Worm (Caenorhabditis elegans) whole organism, young adult: ENCODE data around the gene C25H3.7.
A peak's percentile ranks its signal among the peaks of the same experiment; 100 is the strongest.

Experiments used
- B0261.1 ChIP-seq: sonication (generic microtip); optimal IDR thresholded peaks from 2 replicates; lab custom pipeline; 2016; ENCODE audit warnings: mild to moderate bottlenecking, missing genetic modification characterization, moderate library complexity, missing compliant biosample characterization
- C06A6.2 ChIP-seq: fragments of 200-800 bp; sonication (Bioruptor generic); conservative IDR thresholded peaks from 2 replicates; pipeline ENCODE4 v1.3.6; 2022; ENCODE audit warnings: missing genetic modification characterization, missing compliant biosample characterization
- F49E8.2 ChIP-seq: sonication (generic microtip); optimal IDR thresholded peaks from 3 replicates; lab custom pipeline; 2017; ENCODE audit warnings: missing genetic modification characterization, mild to moderate bottlenecking, missing compliant biosample characterization, antibody characterized with exemption, moderate library complexity; ENCODE audit not compliant: insufficient read depth
- K11D2.4 ChIP-seq: fragments of 200-800 bp; sonication (Bioruptor generic); IDR thresholded peaks from 2 replicates; pipeline ENCODE4 v1.3.6; 2022; ENCODE audit warnings: missing genetic modification reagents, missing genetic modification characterization, missing compliant biosample characterization
- Y53F4B.3 ChIP-seq: fragments of 200-800 bp; sonication (Bioruptor generic); IDR thresholded peaks from 2 replicates; pipeline ENCODE4 v1.3.6; 2022; ENCODE audit warnings: missing genetic modification reagents, missing genetic modification characterization, missing compliant biosample characterization
- Y56A3A.18 ChIP-seq: fragments of 200-800 bp; sonication (Bioruptor generic); IDR thresholded peaks from 2 replicates; pipeline ENCODE4 v1.3.6; 2022; ENCODE audit warnings: missing genetic modification reagents, missing genetic modification characterization, missing compliant biosample characterization
- Y67H2A.10 ChIP-seq: fragments of 200-800 bp; sonication (Bioruptor generic); conservative IDR thresholded peaks from 2 replicates; pipeline ENCODE4 v1.3.6; 2022; ENCODE audit warnings: missing genetic modification reagents, missing genetic modification characterization, missing compliant biosample characterization
- aptf-2 ChIP-seq: fragments of 200-800 bp; sonication (Bioruptor generic); conservative IDR thresholded peaks from 2 replicates; pipeline ENCODE4 v1.3.6; 2022; ENCODE audit warnings: missing genetic modification reagents, missing genetic modification characterization, missing compliant biosample characterization
- atf-7 ChIP-seq: sonication (generic microtip); optimal IDR thresholded peaks from 2 replicates; lab custom pipeline; 2017; ENCODE audit warnings: mild to moderate bottlenecking, missing genetic modification characterization, missing compliant biosample characterization
- attf-5 ChIP-seq: fragments of 200-800 bp; sonication (Bioruptor generic); optimal IDR thresholded peaks from 2 replicates; lab custom pipeline; 2018; ENCODE audit warnings: mild to moderate bottlenecking, missing genetic modification characterization, missing compliant biosample characterization
- ccch-3 ChIP-seq: fragments of 200-800 bp; sonication (Bioruptor generic); optimal IDR thresholded peaks from 2 replicates; lab custom pipeline; 2018; ENCODE audit warnings: mild to moderate bottlenecking, missing genetic modification characterization, missing compliant biosample characterization
- cebp-1 ChIP-seq, 2 experiments: fragments of 200-800 bp in 1 of 2; sonication (Bioruptor generic) in 1 of 2; sonication (generic microtip) in 1 of 2; IDR thresholded peaks in 1 of 2; optimal IDR thresholded peaks in 1 of 2; 2 replicates each; pipeline versions ENCODE4 v1.3.6 to Lab custom; 2017 to 2022; ENCODE audit warnings: missing compliant biosample characterization in 2 of 2, missing genetic modification characterization in 2 of 2, mild to moderate bottlenecking in 1 of 2, missing genetic modification reagents in 1 of 2, moderate library complexity in 1 of 2
- ceh-100 ChIP-seq: fragments of 200-800 bp; sonication (Bioruptor generic); IDR thresholded peaks from 2 replicates; pipeline ENCODE4 v1.3.6; 2022; ENCODE audit warnings: missing genetic modification reagents, missing genetic modification characterization, missing compliant biosample characterization
- ceh-79 ChIP-seq: sonication (generic microtip); optimal IDR thresholded peaks from 2 replicates; lab custom pipeline; 2017; ENCODE audit warnings: mild to moderate bottlenecking, missing genetic modification characterization, missing compliant biosample characterization
- die-1 ChIP-seq: sonication (generic microtip); optimal IDR thresholded peaks from 2 replicates; lab custom pipeline; 2016; ENCODE audit warnings: missing genotype, mild to moderate bottlenecking, missing genetic modification characterization, missing compliant biosample characterization
- dpl-1 ChIP-seq: fragments of 150-350 bp; optimal IDR thresholded peaks from 2 replicates; lab custom pipeline; 2014; ENCODE audit warnings: missing biosample characterization, missing genetic modification reagents, missing genetic modification characterization
- efl-1 ChIP-seq: fragments of 150-350 bp; optimal IDR thresholded peaks from 2 replicates; lab custom pipeline; 2014; ENCODE audit warnings: missing biosample characterization, missing genetic modification reagents, missing genetic modification characterization
- him-1 ChIP-seq: sonication (generic microtip); optimal IDR thresholded peaks from 2 replicates; lab custom pipeline; 2016; ENCODE audit warnings: missing genotype, missing genetic modification reagents, missing genetic modification characterization, missing compliant biosample characterization
- hlh-26 ChIP-seq: fragments of 200-800 bp; sonication (Bioruptor generic); conservative IDR thresholded peaks from 2 replicates; pipeline ENCODE4 v1.3.6; 2022; ENCODE audit warnings: missing genetic modification reagents, missing genetic modification characterization, missing compliant biosample characterization
- hsf-1 ChIP-seq: fragments of 200-800 bp; sonication (Bioruptor generic); IDR thresholded peaks from 2 replicates; pipeline ENCODE4 v1.3.6; 2022; ENCODE audit warnings: missing genetic modification reagents, missing genetic modification characterization, missing compliant biosample characterization
- lin-40 ChIP-seq: sonication (generic microtip); optimal IDR thresholded peaks from 2 replicates; lab custom pipeline; 2016; ENCODE audit warnings: missing genetic modification characterization, mild to moderate bottlenecking, missing compliant biosample characterization, missing genotype, missing genetic modification reagents
- lin-54 ChIP-seq: fragments of 200-800 bp; sonication (Bioruptor generic); optimal IDR thresholded peaks from 2 replicates; lab custom pipeline; 2018; ENCODE audit warnings: mild to moderate bottlenecking, missing genetic modification characterization, missing compliant biosample characterization
- lsy-27 ChIP-seq: sonication (generic microtip); optimal IDR thresholded peaks from 2 replicates; lab custom pipeline; 2017; ENCODE audit warnings: missing genetic modification characterization, mild to moderate bottlenecking, missing compliant biosample characterization, antibody characterized with exemption, missing genotype, borderline replicate concordance; ENCODE audit not compliant: insufficient read depth
- madf-3 ChIP-seq: fragments of 200-800 bp; sonication (Bioruptor generic); IDR thresholded peaks from 2 replicates; pipeline ENCODE4 v1.3.6; 2022; ENCODE audit warnings: missing genetic modification reagents, missing genetic modification characterization, missing compliant biosample characterization
- mcd-1 ChIP-seq: fragments of 200-800 bp; sonication (Bioruptor generic); IDR thresholded peaks from 2 replicates; pipeline ENCODE4 v1.3.6; 2022; ENCODE audit warnings: missing genetic modification reagents, missing genetic modification characterization, missing compliant biosample characterization
- mes-4 ChIP-seq: sonication (generic microtip); optimal IDR thresholded peaks from 2 replicates; lab custom pipeline; 2016; ENCODE audit warnings: missing genotype, missing genetic modification characterization, missing compliant biosample characterization
- mxl-1 ChIP-seq: sonication (generic microtip); optimal IDR thresholded peaks from 2 replicates; lab custom pipeline; 2016; ENCODE audit warnings: missing genetic modification characterization, missing compliant biosample characterization
- nfyb-1 ChIP-seq: fragments of 200-800 bp; sonication (Bioruptor generic); IDR thresholded peaks from 2 replicates; pipeline ENCODE4 v1.3.6; 2022; ENCODE audit warnings: missing genetic modification reagents, missing genetic modification characterization, missing compliant biosample characterization
- nhr-120 ChIP-seq: fragments of 200-800 bp; sonication (Bioruptor generic); IDR thresholded peaks from 2 replicates; pipeline ENCODE4 v1.3.6; 2022; ENCODE audit warnings: missing genetic modification characterization, missing compliant biosample characterization
- nhr-27 ChIP-seq: fragments of 200-800 bp; sonication (Bioruptor generic); optimal IDR thresholded peaks from 2 replicates; lab custom pipeline; 2018; ENCODE audit warnings: mild to moderate bottlenecking, missing genetic modification characterization, moderate library complexity, missing compliant biosample characterization
- nhr-80 ChIP-seq: sonication (generic microtip); optimal IDR thresholded peaks from 2 replicates; lab custom pipeline; 2016; ENCODE audit warnings: missing genetic modification characterization, missing compliant biosample characterization
- pha-4 ChIP-seq: fragments of 150-350 bp; sonication (generic microtip); optimal IDR thresholded peaks from 2 replicates; lab custom pipeline; 2014; ENCODE audit warnings: missing biosample characterization, missing genetic modification reagents, missing genetic modification characterization
- rpc-1 ChIP-seq, 2 experiments: fragments of 150-350 bp in 1 of 2; sonication (generic microtip) in 1 of 2; optimal IDR thresholded peaks; 2 replicates each; lab custom pipeline; 2014 to 2018; ENCODE audit warnings: missing biosample characterization in 1 of 2, missing genetic modification characterization in 1 of 2, missing genetic modification reagents in 1 of 2, missing genotype in 1 of 2
- snpc-3.4 ChIP-seq: sonication (generic microtip); optimal IDR thresholded peaks from 2 replicates; lab custom pipeline; 2017; ENCODE audit warnings: missing genetic modification characterization, mild to moderate bottlenecking, missing compliant biosample characterization, antibody characterized with exemption, moderate library complexity, missing genotype, missing genetic modification reagents
- somi-1 ChIP-seq: fragments of 200-800 bp; sonication (Bioruptor generic); optimal IDR thresholded peaks from 2 replicates; lab custom pipeline; 2018; ENCODE audit warnings: mild to moderate bottlenecking, missing genetic modification characterization, missing compliant biosample characterization
- sptf-2 ChIP-seq: fragments of 200-800 bp; sonication (Bioruptor generic); optimal IDR thresholded peaks from 2 replicates; lab custom pipeline; 2018; ENCODE audit warnings: mild to moderate bottlenecking, missing genetic modification characterization, missing compliant biosample characterization
- tbp1 ChIP-seq: fragments of 200-800 bp; sonication (Bioruptor generic); optimal IDR thresholded peaks from 2 replicates; lab custom pipeline; 2018; ENCODE audit warnings: mild to moderate bottlenecking, missing genetic modification characterization, missing compliant biosample characterization
- tbx-9 ChIP-seq: sonication (generic microtip); optimal IDR thresholded peaks from 2 replicates; lab custom pipeline; 2016; ENCODE audit warnings: borderline replicate concordance, missing genetic modification characterization, inconsistent platforms, missing compliant biosample characterization
- zfh-2 ChIP-seq: fragments of 200-800 bp; sonication (Bioruptor generic); conservative IDR thresholded peaks from 2 replicates; pipeline ENCODE4 v1.3.6; 2022; ENCODE audit warnings: missing genetic modification reagents, missing genetic modification characterization, missing compliant biosample characterization
- ztf-26 ChIP-seq: sonication (generic microtip); optimal IDR thresholded peaks from 2 replicates; lab custom pipeline; 2017; ENCODE audit warnings: missing genetic modification characterization, missing compliant biosample characterization
- ztf-3 ChIP-seq: fragments of 200-800 bp; sonication (Bioruptor generic); optimal IDR thresholded peaks from 2 replicates; lab custom pipeline; 2018; ENCODE audit warnings: mild to moderate bottlenecking, missing genetic modification characterization, missing compliant biosample characterization

C25H3.7 gene

ce11 chrII:5668830-5669229 is at the start of gene C25H3.7:
Gene C25H3.7 (minus strand): TSS chrII:5668930.
- TF ChIP-seq zfh-2 (no peak), atf-7 (tag; lab: Kevin White, UChicago) (no peak), die-1 (tag; lab: Kevin White, UChicago) (no peak)

ce11 chrII:5717831-5718230 is 49.1 kb upstream of the C25H3.7 start, which contains the start of gene zipt-3:
Gene zipt-3 (plus strand): TSS chrII:5718131.
- TF ChIP-seq efl-1 (GFP tag; lab: Kevin White, UChicago) = no peak
- no peak for TF ChIP-seq lin-40 (tag; lab: Kevin White, UChicago)

DNA sequence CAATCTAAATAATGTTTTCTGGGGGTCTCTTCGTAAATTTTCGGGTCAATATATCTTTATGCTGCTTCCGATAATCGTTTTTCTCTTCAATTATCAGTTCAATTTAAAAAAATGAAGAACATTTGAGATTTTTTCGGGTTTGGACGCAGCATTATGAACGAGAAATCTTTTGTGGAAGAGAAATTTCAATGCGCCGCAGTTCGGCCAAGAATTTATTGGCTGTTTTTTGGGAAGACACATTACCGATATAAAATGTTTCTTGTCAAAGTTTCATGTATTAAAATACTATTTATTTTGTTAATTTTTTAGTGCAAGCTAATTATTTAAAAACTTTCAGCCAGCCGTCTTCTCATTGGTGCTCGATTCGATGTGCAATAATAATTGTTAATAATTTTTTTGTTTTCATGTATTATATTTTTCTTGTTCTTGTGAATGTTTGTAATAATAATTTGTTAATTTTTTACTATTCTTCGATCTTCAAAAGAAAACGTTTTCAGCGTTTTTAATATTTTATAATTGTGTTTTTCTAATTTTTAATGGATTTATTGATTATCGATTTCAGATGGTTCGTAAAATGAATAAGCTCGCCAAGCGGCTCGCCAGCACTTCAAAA is 47.1 kb upstream of the C25H3.7 start, which contains the start of the genes C18A3.10 and C18A3.3:
C18A3.10 (minus strand) TSS at position 101 of the 613 bp plus-strand sequence.
C18A3.3 (plus strand) TSS at position 563 of the 613 bp plus-strand sequence.
- TF ChIP-seq ceh-100 (GFP tag; lab: Robert Waterston, UW) (no peak), ceh-79 (no peak), nhr-80 (peak; percentile 27), madf-3 (GFP tag; lab: Robert Waterston, UW) (0 out of 2 replicates have a peak, but pooled peaks have one; percentile 28)

DNA sequence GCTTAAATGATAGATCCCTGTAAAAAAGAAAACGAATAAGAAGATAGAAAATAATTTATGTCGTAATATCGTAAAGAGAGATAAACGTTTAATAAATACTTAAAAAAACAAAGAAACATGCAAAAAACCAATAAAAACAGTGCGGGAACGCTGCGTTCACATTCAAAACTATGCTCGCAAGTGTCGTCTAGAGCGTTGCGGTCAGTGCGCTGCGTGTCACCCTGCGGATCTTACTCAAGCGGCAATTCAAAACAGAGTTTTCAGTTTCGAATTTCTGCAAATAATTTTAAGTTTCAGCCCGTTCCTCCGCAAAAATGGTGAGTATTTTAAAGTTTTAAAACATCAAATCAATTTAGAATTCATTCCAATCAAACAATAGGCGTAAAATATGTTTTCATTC is 46.1 kb upstream of the C25H3.7 start, which contains the start of the genes tiar-1 and lelo-4:
tiar-1 (minus strand) TSS at position 17 of the 400 bp plus-strand sequence.
lelo-4 (plus strand) TSS at position 118 of the 400 bp plus-strand sequence.
- 0 out of 2 replicates have a peak, but pooled peaks have one; percentile 45 for TF ChIP-seq mcd-1 (GFP tag; lab: Robert Waterston, UW)
- TF ChIP-seq ztf-26 = no peak
- no peak for TF ChIP-seq rpc-1 (optimal IDR thresholded peaks at IDR 0.05; lab: Kevin White, UChicago)
- no peak for TF ChIP-seq rpc-1 (tag; optimal IDR thresholded peaks at IDR 0.05; lab: Kevin White, UChicago)
- no peak for TF ChIP-seq nhr-120
- peak; percentile 99 for TF ChIP-seq madf-3 (GFP tag; lab: Robert Waterston, UW)
- TF ChIP-seq ztf-3 (GFP tag; lab: Kevin White, UChicago) = no peak
- TF ChIP-seq ccch-3 (GFP tag; lab: Kevin White, UChicago) = no peak
- TF ChIP-seq K11D2.4 (GFP tag; lab: Robert Waterston, UW) = no peak
- no peak for TF ChIP-seq sptf-2 (GFP tag; lab: Kevin White, UChicago)
- no peak for TF ChIP-seq aptf-2
- no peak for TF ChIP-seq pha-4 (tag; lab: Kevin White, UChicago)
- TF ChIP-seq attf-5 (GFP tag; lab: Kevin White, UChicago) = peak; percentile 64
- TF ChIP-seq B0261.1 (tag; lab: Kevin White, UChicago) = no peak
- TF ChIP-seq cebp-1 (GFP tag; IDR thresholded peaks at IDR 0.05; lab: Robert Waterston, UW) = no peak
- TF ChIP-seq cebp-1 (tag; optimal IDR thresholded peaks at IDR 0.05; lab: Kevin White, UChicago) = peak; percentile 42
- TF ChIP-seq lsy-27 (tag; lab: Kevin White, UChicago) = peak; percentile 48
- peak; percentile 93 for TF ChIP-seq lin-54 (GFP tag; lab: Kevin White, UChicago)
- no peak for TF ChIP-seq him-1 (tag; lab: Kevin White, UChicago)
- TF ChIP-seq nhr-27 (tag; lab: Kevin White, UChicago) = no peak
- no peak for TF ChIP-seq somi-1
- TF ChIP-seq mes-4 (tag; lab: Kevin White, UChicago) = no peak
- no peak for TF ChIP-seq hsf-1 (GFP tag; lab: Robert Waterston, UW)
- no peak for TF ChIP-seq C06A6.2 (GFP tag; lab: Robert Waterston, UW)
- peak; percentile 73 for TF ChIP-seq dpl-1
- TF ChIP-seq Y53F4B.3 (GFP tag; lab: Robert Waterston, UW) = no peak
- no peak for TF ChIP-seq Y56A3A.18
- TF ChIP-seq tbp1 (GFP tag; lab: Kevin White, UChicago) = peak; percentile 16
- no peak for TF ChIP-seq F49E8.2 (tag; lab: Kevin White, UChicago)
- TF ChIP-seq mxl-1 (tag; lab: Kevin White, UChicago) = no peak
- TF ChIP-seq tbx-9 (tag; lab: Kevin White, UChicago) = no peak
- TF ChIP-seq Y67H2A.10 (GFP tag; lab: Robert Waterston, UW) = no peak
- TF ChIP-seq snpc-3.4 (tag; lab: Kevin White, UChicago) = peak; percentile 72
- no peak for TF ChIP-seq hlh-26 (GFP tag; lab: Robert Waterston, UW)
- TF ChIP-seq nfyb-1 (GFP tag; lab: Robert Waterston, UW) = peak; percentile 61; the same call in 1 of the 2 replicates
